Worm (Caenorhabditis elegans) whole organism, early embryonic: Measurements from ENCODE around the gene srh-213.

Experiments used
- B0310.2 ChIP-seq: sonication (generic microtip); optimal IDR thresholded peaks from 2 replicates; lab custom pipeline; 2016; ENCODE audit warnings: mild to moderate bottlenecking, missing genetic modification characterization, missing compliant biosample characterization
- F13C5.2 ChIP-seq: sonication (generic microtip); optimal IDR thresholded peaks from 2 replicates; lab custom pipeline; 2017; ENCODE audit warnings: mild to moderate bottlenecking, missing genetic modification characterization, inconsistent platforms, missing compliant biosample characterization
- aly-1 ChIP-seq: sonication (generic microtip); optimal IDR thresholded peaks from 2 replicates; lab custom pipeline; 2016; ENCODE audit warnings: missing genetic modification characterization, missing compliant biosample characterization
- ama-1 ChIP-seq: fragments of 150-350 bp; optimal IDR thresholded peaks from 2 replicates; lab custom pipeline; 2014
- ceh-13 ChIP-seq: fragments of 200-800 bp; sonication (Bioruptor generic); optimal IDR thresholded peaks from 2 replicates; lab custom pipeline; 2018; ENCODE audit warnings: mild to moderate bottlenecking, missing genetic modification characterization, missing compliant biosample characterization
- ceh-36 ChIP-seq: sonication (generic microtip); optimal IDR thresholded peaks from 2 replicates; lab custom pipeline; 2016; ENCODE audit warnings: missing genetic modification characterization, inconsistent platforms, missing compliant biosample characterization
- ets-7 ChIP-seq: sonication (generic microtip); optimal IDR thresholded peaks from 2 replicates; lab custom pipeline; 2016; ENCODE audit warnings: missing genotype, missing genetic modification characterization, missing compliant biosample characterization
- hnd-1 ChIP-seq: sonication (generic microtip); optimal IDR thresholded peaks from 2 replicates; lab custom pipeline; 2016; ENCODE audit warnings: missing genetic modification characterization, missing compliant biosample characterization
- pes-1 ChIP-seq: fragments of 200-800 bp; sonication (Bioruptor generic); IDR thresholded peaks from 2 replicates; pipeline ENCODE4 v1.3.6; 2022; ENCODE audit warnings: missing genetic modification reagents, missing genetic modification characterization, missing compliant biosample characterization
- tbx-11 ChIP-seq: fragments of 200-800 bp; sonication (Bioruptor generic); IDR thresholded peaks from 2 replicates; pipeline ENCODE4 v1.3.6; 2022; ENCODE audit warnings: missing genetic modification characterization, missing compliant biosample characterization
- tbx-37 ChIP-seq: fragments of 200-800 bp; sonication (Bioruptor generic); conservative IDR thresholded peaks from 2 replicates; pipeline ENCODE4 v1.3.6; 2022; ENCODE audit warnings: missing genetic modification reagents, missing genetic modification characterization, missing compliant biosample characterization

DNA sequence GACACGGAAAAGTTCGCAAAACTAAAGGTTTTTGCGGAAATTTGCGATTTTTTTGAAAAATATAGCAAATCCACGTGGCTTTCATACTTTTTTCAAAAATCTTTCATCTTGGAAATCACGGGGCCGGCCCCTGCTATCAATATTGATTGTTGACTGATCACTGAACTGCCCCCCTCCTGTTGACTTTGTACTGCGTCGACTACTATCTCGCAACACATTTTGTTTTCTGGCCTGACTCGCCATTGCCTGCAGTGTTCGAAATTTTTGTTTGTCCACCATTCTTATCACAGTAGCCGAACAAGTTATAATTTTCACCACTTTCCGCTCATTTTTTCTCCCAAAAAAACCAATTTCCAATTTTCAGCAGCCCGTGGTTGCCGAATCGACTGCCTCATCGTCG lies 13.8 kb downstream of the srh-213 start:
- no peak for TF ChIP-seq ama-1 (lab: Kevin White, UChicago)
- TF ChIP-seq hnd-1 (tag; lab: Kevin White, UChicago), result no peak
- no peak for TF ChIP-seq tbx-11 (GFP tag; lab: Robert Waterston, UW)
- TF ChIP-seq B0310.2 (tag; lab: Kevin White, UChicago), result no peak
- no peak for TF ChIP-seq pes-1 (GFP tag; lab: Robert Waterston, UW)
- TF ChIP-seq tbx-37 (GFP tag; lab: Robert Waterston, UW), result no peak
- TF ChIP-seq ets-7, result no peak
- TF ChIP-seq aly-1 (tag; lab: Kevin White, UChicago), result no peak
- no peak for TF ChIP-seq ceh-36 (tag; lab: Kevin White, UChicago)
- no peak for TF ChIP-seq ceh-13 (GFP tag; lab: Kevin White, UChicago)
- TF ChIP-seq F13C5.2 (tag; lab: Kevin White, UChicago), result no peak
